Fruit fly (Drosophila melanogaster) whole organism, prepupa: Measurements from ENCODE around the gene CG6276.

Experiments
- Blimp-1 ChIP-seq: fragments of 200-800 bp; sonication (Bioruptor generic); optimal IDR thresholded peaks from 3 replicates; lab custom pipeline; 2017; ENCODE audit warnings: missing biosample characterization, missing genetic modification characterization, mild to moderate bottlenecking, moderate library complexity, missing genetic modification reagents
- CG10669 ChIP-seq: fragments of 200-800 bp; sonication (Bioruptor generic); optimal IDR thresholded peaks from 3 replicates; lab custom pipeline; 2018; ENCODE audit warnings: missing biosample characterization, mild to moderate bottlenecking, missing genetic modification characterization, moderate library complexity
- CG11902 ChIP-seq: fragments of 200-800 bp; sonication (Bioruptor generic); optimal IDR thresholded peaks from 3 replicates; lab custom pipeline; 2016; ENCODE audit warnings: missing biosample characterization, missing genetic modification characterization
- CG1621 ChIP-seq: fragments of 200-800 bp; sonication (Bioruptor generic); optimal IDR thresholded peaks from 3 replicates; lab custom pipeline; 2018; ENCODE audit warnings: missing biosample characterization, mild to moderate bottlenecking, missing genetic modification characterization
- CG3032 ChIP-seq: fragments of 200-800 bp; optimal IDR thresholded peaks from 2 replicates; lab custom pipeline; 2019; ENCODE audit warnings: missing biosample characterization, mild to moderate bottlenecking, missing genetic modification characterization, moderate library complexity
- CG31627 ChIP-seq: fragments of 200-800 bp; sonication (Bioruptor generic); optimal IDR thresholded peaks from 3 replicates; lab custom pipeline; 2016; ENCODE audit warnings: missing biosample characterization, missing genetic modification characterization
- CG3919 ChIP-seq: fragments of 200-800 bp; sonication (Bioruptor generic); optimal IDR thresholded peaks from 3 replicates; lab custom pipeline; 2016; ENCODE audit warnings: missing biosample characterization, missing genetic modification characterization
- CG4318 ChIP-seq: fragments of 200-800 bp; sonication (Bioruptor generic); optimal IDR thresholded peaks from 3 replicates; lab custom pipeline; 2017; ENCODE audit warnings: missing biosample characterization, mild to moderate bottlenecking, missing genetic modification characterization
- CG6163 ChIP-seq: fragments of 200-800 bp; sonication (Bioruptor generic); IDR thresholded peaks from 3 replicates; pipeline ENCODE4 v1.3.6; 2022; ENCODE audit warnings: missing biosample characterization, missing genetic modification characterization
- CG6276 ChIP-seq: fragments of 200-800 bp; sonication (Bioruptor generic); optimal IDR thresholded peaks from 2 replicates; lab custom pipeline; 2017; ENCODE audit warnings: missing biosample characterization, mild to moderate bottlenecking, missing genetic modification characterization
- CG6854 ChIP-seq: fragments of 200-800 bp; sonication (Bioruptor generic); optimal IDR thresholded peaks from 2 replicates; lab custom pipeline; 2017; ENCODE audit warnings: missing biosample characterization, mild to moderate bottlenecking, missing genetic modification characterization
- CG8319 ChIP-seq: fragments of 200-800 bp; sonication (Bioruptor generic); optimal IDR thresholded peaks from 3 replicates; lab custom pipeline; 2016; ENCODE audit warnings: missing biosample characterization, missing genetic modification characterization
- CG8632 ChIP-seq: fragments of 200-800 bp; sonication (Bioruptor generic); optimal IDR thresholded peaks from 3 replicates; lab custom pipeline; 2016; ENCODE audit warnings: missing biosample characterization, missing genetic modification characterization
- CG9139 ChIP-seq: fragments of 200-800 bp; sonication (Bioruptor generic); optimal IDR thresholded peaks from 3 replicates; lab custom pipeline; 2017; ENCODE audit warnings: missing biosample characterization, mild to moderate bottlenecking, missing genetic modification characterization
- Eip75B ChIP-seq: fragments of 200-800 bp; sonication (Bioruptor generic); optimal IDR thresholded peaks from 3 replicates; lab custom pipeline; 2016; ENCODE audit warnings: missing biosample characterization, missing genetic modification characterization
- Eip93F ChIP-seq: fragments of 200-800 bp; sonication (Bioruptor generic); optimal IDR thresholded peaks from 2 replicates; lab custom pipeline; 2016; ENCODE audit warnings: missing biosample characterization, mild to moderate bottlenecking, missing genetic modification characterization
- Hr38 ChIP-seq: sonication (Bioruptor generic); optimal IDR thresholded peaks from 2 replicates; lab custom pipeline; 2016; ENCODE audit warnings: missing biosample characterization, missing genetic modification characterization
- Hr4 ChIP-seq: fragments of 200-800 bp; sonication (Bioruptor generic); optimal IDR thresholded peaks from 3 replicates; lab custom pipeline; 2016; ENCODE audit warnings: missing biosample characterization, missing genetic modification characterization
- Lpt ChIP-seq: fragments of 200-800 bp; sonication (Bioruptor generic); optimal IDR thresholded peaks from 3 replicates; lab custom pipeline; 2016; ENCODE audit warnings: missing biosample characterization, missing genetic modification characterization
- Met ChIP-seq: fragments of 200-800 bp; sonication (Bioruptor generic); optimal IDR thresholded peaks from 3 replicates; lab custom pipeline; 2016; ENCODE audit warnings: missing biosample characterization, missing genetic modification characterization
- OdsH ChIP-seq: fragments of 200-800 bp; sonication (Bioruptor generic); optimal IDR thresholded peaks from 3 replicates; lab custom pipeline; 2016; ENCODE audit warnings: missing biosample characterization, missing genetic modification characterization
- Smox ChIP-seq: fragments of 200-800 bp; sonication (Bioruptor generic); optimal IDR thresholded peaks from 3 replicates; lab custom pipeline; 2016; ENCODE audit warnings: missing biosample characterization, missing genetic modification characterization
- Sox102F ChIP-seq: fragments of 200-800 bp; sonication (Bioruptor generic); optimal IDR thresholded peaks from 2 replicates; lab custom pipeline; 2016; ENCODE audit warnings: missing biosample characterization, mild to moderate bottlenecking, missing genetic modification characterization
- Sox14 ChIP-seq: fragments of 200-800 bp; sonication (Bioruptor generic); optimal IDR thresholded peaks from 3 replicates; lab custom pipeline; 2016; ENCODE audit warnings: missing biosample characterization, missing genetic modification characterization
- acj6 ChIP-seq: fragments of 200-800 bp; sonication (Bioruptor generic); optimal IDR thresholded peaks from 3 replicates; lab custom pipeline; 2016; ENCODE audit warnings: missing biosample characterization, missing genetic modification characterization
- cyc ChIP-seq: fragments of 200-800 bp; sonication (Bioruptor generic); optimal IDR thresholded peaks from 3 replicates; lab custom pipeline; 2016; ENCODE audit warnings: missing biosample characterization, missing genetic modification characterization
- dac ChIP-seq: fragments of 200-800 bp; sonication (Bioruptor generic); optimal IDR thresholded peaks from 2 replicates; lab custom pipeline; 2017; ENCODE audit warnings: missing biosample characterization, mild to moderate bottlenecking, missing genetic modification characterization
- dsx ChIP-seq: fragments of 200-800 bp; optimal IDR thresholded peaks from 3 replicates; lab custom pipeline; 2019; ENCODE audit warnings: missing biosample characterization, mild to moderate bottlenecking, missing genetic modification characterization, moderate library complexity; ENCODE audit not compliant: poor library complexity, severe bottlenecking
- eg ChIP-seq: fragments of 200-800 bp; sonication (Bioruptor generic); IDR thresholded peaks from 3 replicates; pipeline ENCODE4 v1.3.6; 2022; ENCODE audit warnings: missing biosample characterization, missing genetic modification characterization
- esn ChIP-seq: fragments of 200-800 bp; sonication (Bioruptor generic); optimal IDR thresholded peaks from 2 replicates; lab custom pipeline; 2016; ENCODE audit warnings: missing biosample characterization, mild to moderate bottlenecking, missing genetic modification characterization, moderate library complexity
- fd59A ChIP-seq: fragments of 200-800 bp; sonication (Bioruptor generic); optimal IDR thresholded peaks from 2 replicates; lab custom pipeline; 2017; ENCODE audit warnings: missing biosample characterization, mild to moderate bottlenecking, missing genetic modification characterization, missing genetic modification reagents
- fkh ChIP-seq: fragments of 200-800 bp; sonication (Bioruptor generic); optimal IDR thresholded peaks from 3 replicates; lab custom pipeline; 2017; ENCODE audit warnings: missing biosample characterization, mild to moderate bottlenecking, missing genetic modification characterization, moderate library complexity
- pdm3 ChIP-seq: fragments of 200-800 bp; sonication (Bioruptor generic); optimal IDR thresholded peaks from 3 replicates; lab custom pipeline; 2016; ENCODE audit warnings: missing biosample characterization, missing genetic modification characterization
- salr ChIP-seq, 2 experiments: fragments of 200-800 bp; sonication (Bioruptor generic); optimal IDR thresholded peaks; 3 replicates each; lab custom pipeline; 2016 to 2018; ENCODE audit warnings: missing biosample characterization in 2 of 2, missing genetic modification characterization in 2 of 2, mild to moderate bottlenecking in 1 of 2
- spab ChIP-seq: fragments of 200-800 bp; sonication (Bioruptor generic); optimal IDR thresholded peaks from 2 replicates; lab custom pipeline; 2017; ENCODE audit warnings: missing biosample characterization, mild to moderate bottlenecking, missing genetic modification characterization, missing genetic modification reagents
- ss ChIP-seq, 2 experiments: fragments of 200-800 bp; sonication (Bioruptor generic); optimal IDR thresholded peaks; 2 replicates in 1 of 2; 3 replicates in 1 of 2; lab custom pipeline; 2017 to 2018; ENCODE audit warnings: mild to moderate bottlenecking in 2 of 2, missing biosample characterization in 2 of 2, missing genetic modification characterization in 2 of 2, moderate library complexity in 1 of 2
- svp ChIP-seq: fragments of 200-800 bp; sonication (Bioruptor generic); peaks from one replicate; lab custom pipeline; 2016; ENCODE audit warnings: missing biosample characterization, missing genetic modification characterization
- topi ChIP-seq: fragments of 200-800 bp; sonication (Bioruptor generic); optimal IDR thresholded peaks from 3 replicates; lab custom pipeline; 2016; ENCODE audit warnings: missing biosample characterization, missing genetic modification characterization
- vri ChIP-seq: fragments of 200-800 bp; sonication (Bioruptor generic); optimal IDR thresholded peaks from 3 replicates; lab custom pipeline; 2016; ENCODE audit warnings: missing biosample characterization, mild to moderate bottlenecking, missing genetic modification characterization

Gene CG6276

dm6 chr3R:15347822-15348221, 28.0 kb upstream of the CG6276 start, which contains the start of the genes CG42726 and CG42727 (continued):
- TF ChIP-seq Eip75B (GFP tag; lab: Kevin White, UChicago) (no peak), dac (GFP tag; lab: Kevin White, UChicago) (peak; percentile 28), CG3032 (tag; lab: Kevin White, UChicago) (peak; percentile 52), spab (GFP tag; lab: Kevin White, UChicago) (no peak), Met (GFP tag; lab: Kevin White, UChicago) (no peak), eg (GFP tag; lab: Robert Waterston, UW) (peak; percentile 56; the same call in 1 of the 3 replicates), pdm3 (GFP tag; lab: Kevin White, UChicago) (no peak), CG8632 (GFP tag; lab: Kevin White, UChicago) (peak; percentile 22), Hr4 (GFP tag; lab: Kevin White, UChicago) (no peak), CG6163 (GFP tag; lab: Robert Waterston, UW) (peak; percentile 51), vri (GFP tag; lab: Kevin White, UChicago) (no peak), svp (no peak), CG8319 (GFP tag; lab: Kevin White, UChicago) (no peak), acj6 (GFP tag; lab: Kevin White, UChicago) (no peak), CG10669 (GFP tag; lab: Kevin White, UChicago) (peak; percentile 24), topi (GFP tag; lab: Kevin White, UChicago) (peak; percentile 44), Sox14 (GFP tag; lab: Kevin White, UChicago) (peak; percentile 52), CG6276 (no peak), Smox (GFP tag; lab: Kevin White, UChicago) (no peak), CG6854 (GFP tag; lab: Kevin White, UChicago) (no peak), dsx (GFP tag; lab: Kevin White, UChicago) (no peak), CG31627 (GFP tag; lab: Kevin White, UChicago) (peak; percentile 42), CG9139 (GFP tag; lab: Kevin White, UChicago) (no peak), CG3919 (GFP tag; lab: Kevin White, UChicago) (no peak), OdsH (no peak), cyc (peak; percentile 34)

DNA sequence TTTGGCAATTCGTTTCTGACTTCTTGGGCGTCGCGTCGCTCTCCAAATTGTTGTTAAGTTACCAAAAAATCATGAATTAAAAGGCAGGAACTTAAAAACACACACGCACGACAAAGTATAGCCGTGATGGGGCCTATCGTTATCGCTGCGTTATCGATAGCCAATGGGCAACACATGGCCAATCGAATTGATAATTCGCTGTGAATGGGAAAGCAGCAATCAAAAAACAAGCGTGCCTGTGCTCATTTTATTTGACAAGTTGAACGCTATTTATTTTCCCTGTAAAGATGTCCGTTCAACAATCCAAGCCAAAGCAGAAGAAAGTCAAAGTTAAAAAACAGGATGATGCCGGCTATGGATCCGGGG, 26.1 kb upstream of the CG6276 start, which contains the start of the genes Surf4 and CG31301:
TSS of gene Surf4 (minus strand) at position 159 of the 366 bp plus-strand sequence.
TSS of gene CG31301 (plus strand) at position 188 of the 366 bp plus-strand sequence.
- no peak for TF ChIP-seq CG11902 (GFP tag; lab: Kevin White, UChicago)
- TF ChIP-seq Smox (GFP tag; lab: Kevin White, UChicago): no peak
- TF ChIP-seq esn (GFP tag; lab: Kevin White, UChicago): peak; percentile 9
- TF ChIP-seq Eip93F (GFP tag; lab: Kevin White, UChicago): no peak
- TF ChIP-seq dsx (GFP tag; lab: Kevin White, UChicago): peak; percentile 91
- TF ChIP-seq, all 60 proteins: peak for 2

DNA sequence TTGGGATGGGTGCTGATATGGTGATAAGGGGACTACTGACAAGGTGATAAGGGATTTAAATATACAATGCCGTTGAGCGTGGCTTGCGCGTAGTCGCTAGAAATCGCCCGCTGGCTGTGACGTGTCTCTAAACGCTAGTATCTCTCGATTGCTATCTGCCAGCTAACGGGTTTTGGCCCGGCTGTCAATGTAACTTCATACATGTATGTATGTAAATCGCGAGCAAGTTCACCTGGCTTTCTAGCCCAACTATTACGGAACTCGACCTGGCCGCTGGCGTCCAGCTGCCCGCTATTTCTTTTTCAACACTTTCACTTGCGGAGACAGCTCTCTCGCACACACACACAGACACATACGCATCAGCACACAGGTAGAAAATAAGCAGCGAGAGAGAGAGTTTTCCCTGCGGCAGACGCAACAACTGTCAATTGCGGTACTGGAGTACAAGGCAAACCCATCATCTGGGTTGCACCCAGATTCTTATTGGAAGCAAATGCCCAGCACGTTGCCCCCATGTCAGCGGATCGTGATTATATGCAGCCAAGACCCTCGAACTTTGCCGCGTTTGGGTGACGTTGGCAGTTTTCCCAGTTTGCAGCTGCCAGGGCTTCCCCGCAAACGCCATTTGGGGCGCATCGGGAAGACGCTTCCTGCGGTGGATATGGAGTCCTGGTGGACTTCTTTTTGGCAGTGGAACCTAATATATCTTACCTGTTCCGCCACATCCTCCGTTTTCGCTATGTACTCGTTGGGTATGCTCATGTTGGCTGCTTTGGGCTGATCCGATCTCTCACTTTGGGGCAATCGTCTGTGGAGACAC, 25.5 kb upstream of the CG6276 start:
- TF ChIP-seq eg (GFP tag; lab: Robert Waterston, UW) (no peak), CG6854 (GFP tag; lab: Kevin White, UChicago) (no peak), Blimp-1 (peak; percentile 92), Eip93F (GFP tag; lab: Kevin White, UChicago) (no peak)

dm6 chr3R:15342926-15343685, 23.2 kb upstream of the CG6276 start, which contains the start of gene Nagk:
TSS of gene Nagk (minus strand) at chr3R:15343256.
- TF ChIP-seq salr (GFP tag; optimal IDR thresholded peaks at IDR 0.05; lab: Kevin White, UChicago): no peak
- peak; percentile 33 for TF ChIP-seq dac (GFP tag; lab: Kevin White, UChicago)
- TF ChIP-seq Hr38 (GFP tag; lab: Kevin White, UChicago): no peak
- TF ChIP-seq fd59A: peak; percentile 55
- TF ChIP-seq ss (GFP tag; optimal IDR thresholded peaks at IDR 0.05; lab: Kevin White, UChicago): no peak
- TF ChIP-seq CG10669 (GFP tag; lab: Kevin White, UChicago): no peak
- TF ChIP-seq CG8319 (GFP tag; lab: Kevin White, UChicago): peak; percentile 34
- no peak for TF ChIP-seq CG4318 (GFP tag; lab: Kevin White, UChicago)
- peak; percentile 4 for TF ChIP-seq dsx (GFP tag; lab: Kevin White, UChicago)
- TF ChIP-seq Lpt: peak; percentile 29
- no peak for TF ChIP-seq CG1621
- no peak for TF ChIP-seq Sox102F (GFP tag; lab: Kevin White, UChicago)
- TF ChIP-seq Smox (GFP tag; lab: Kevin White, UChicago): no peak
- TF ChIP-seq Met (GFP tag; lab: Kevin White, UChicago): no peak
- TF ChIP-seq Blimp-1: no peak
- TF ChIP-seq eg (GFP tag; lab: Robert Waterston, UW): peak; percentile 24; the same call in 2 of the 3 replicates
- TF ChIP-seq fkh (GFP tag; lab: Kevin White, UChicago): peak; percentile 79
- peak; percentile 76 for TF ChIP-seq CG3919 (GFP tag; lab: Kevin White, UChicago)
- peak; percentile 32 for TF ChIP-seq CG6854 (GFP tag; lab: Kevin White, UChicago)
- TF ChIP-seq CG3032 (tag; lab: Kevin White, UChicago): peak; percentile 28
- TF ChIP-seq vri (GFP tag; lab: Kevin White, UChicago): no peak
